Fruit fly (Drosophila melanogaster): ENCODE results near the gene ArgRS-m.

DNA sequence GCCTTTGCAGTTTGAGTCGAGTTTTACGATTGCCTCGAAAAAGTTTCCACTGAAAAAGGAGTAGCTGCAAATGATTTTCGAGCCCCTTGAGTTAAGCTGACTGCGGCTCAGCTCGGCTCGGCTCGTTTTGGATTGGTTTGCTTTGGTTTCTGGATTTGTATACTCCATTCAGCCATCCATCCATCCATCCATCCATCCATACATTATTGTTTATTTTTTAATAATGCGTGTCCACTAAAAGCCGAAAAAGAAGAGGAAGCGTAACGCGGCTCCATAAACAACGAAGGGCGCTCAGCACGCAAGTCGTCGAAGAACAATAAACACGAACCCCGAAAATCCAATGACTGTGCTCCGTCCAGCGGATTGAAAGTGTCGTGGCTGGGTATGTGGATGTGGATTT, 39.5 kb downstream of the ArgRS-m start:
- TF ChIP-seq kay (GFP tag; ENCODE audit: borderline replicate concordance) (no peak), Hr96 (GFP tag; optimal IDR thresholded peaks at IDR 0.05) (no peak), cic (GFP tag; optimal IDR thresholded peaks at IDR 0.05) (no peak), Crg-1 (GFP tag; optimal IDR thresholded peaks at IDR 0.05) (no peak), CG7045 (GFP tag; optimal IDR thresholded peaks at IDR 0.05) (no peak), CG11617 (GFP tag; optimal IDR thresholded peaks at IDR 0.05) (no peak), tj (GFP tag; optimal IDR thresholded peaks at IDR 0.05) (no peak), Mnt (GFP tag; optimal IDR thresholded peaks at IDR 0.05) (no peak)
